Worm (Caenorhabditis elegans) whole organism, late embryonic: ENCODE results near the gene znf-593.

Experiments used
- C08G9.2 ChIP-seq: sonication (generic microtip); optimal IDR thresholded peaks from 2 replicates; lab custom pipeline; 2016; ENCODE audit warnings: mild to moderate bottlenecking, missing genetic modification characterization, moderate library complexity, missing compliant biosample characterization
- C38D4.7 ChIP-seq: fragments of 200-800 bp; sonication (Bioruptor generic); optimal IDR thresholded peaks from 2 replicates; lab custom pipeline; 2018; ENCODE audit warnings: mild to moderate bottlenecking, missing genetic modification characterization, moderate library complexity, missing compliant biosample characterization
- F13H6.1 ChIP-seq: sonication (generic microtip); optimal IDR thresholded peaks from 2 replicates; lab custom pipeline; 2016; ENCODE audit warnings: missing genetic modification characterization, missing compliant biosample characterization
- K02D7.2 ChIP-seq: sonication (generic microtip); optimal IDR thresholded peaks from 2 replicates; lab custom pipeline; 2017; ENCODE audit warnings: mild to moderate bottlenecking, missing genetic modification characterization, missing compliant biosample characterization
- T23F11.4 ChIP-seq: fragments of 200-800 bp; sonication (Bioruptor generic); optimal IDR thresholded peaks from 2 replicates; lab custom pipeline; 2018; ENCODE audit warnings: mild to moderate bottlenecking, missing genetic modification characterization, missing compliant biosample characterization
- ceh-18 ChIP-seq: sonication (generic microtip); optimal IDR thresholded peaks from 2 replicates; lab custom pipeline; 2016; ENCODE audit warnings: missing genetic modification characterization, missing compliant biosample characterization
- ceh-19 ChIP-seq: fragments of 200-800 bp; sonication (Bioruptor generic); optimal IDR thresholded peaks from 2 replicates; lab custom pipeline; 2018; ENCODE audit warnings: mild to moderate bottlenecking, missing genetic modification characterization, missing compliant biosample characterization
- ceh-22 ChIP-seq: sonication (generic microtip); optimal IDR thresholded peaks from 2 replicates; lab custom pipeline; 2017; ENCODE audit warnings: missing biosample characterization, missing genetic modification characterization
- ceh-30 ChIP-seq: fragments of 150-350 bp; optimal IDR thresholded peaks from 2 replicates; lab custom pipeline; 2014; ENCODE audit warnings: missing biosample characterization, missing genetic modification characterization
- ceh-34 ChIP-seq: sonication (generic microtip); optimal IDR thresholded peaks from 2 replicates; lab custom pipeline; 2016; ENCODE audit warnings: mild to moderate bottlenecking, missing genetic modification characterization, missing compliant biosample characterization
- ceh-45 ChIP-seq: fragments of 200-800 bp; sonication (Bioruptor generic); IDR thresholded peaks from 2 replicates; pipeline ENCODE4 v1.3.6; 2022; ENCODE audit warnings: missing genetic modification reagents, missing genetic modification characterization, missing compliant biosample characterization
- ceh-48 ChIP-seq: sonication (generic microtip); optimal IDR thresholded peaks from 2 replicates; lab custom pipeline; 2016; ENCODE audit warnings: missing genetic modification characterization, inconsistent platforms, missing compliant biosample characterization
- ceh-6 ChIP-seq: fragments of 200-800 bp; sonication (Bioruptor generic); optimal IDR thresholded peaks from 2 replicates; lab custom pipeline; 2018; ENCODE audit warnings: mild to moderate bottlenecking, missing genetic modification characterization, missing compliant biosample characterization
- che-1 ChIP-seq: sonication (generic microtip); optimal IDR thresholded peaks from 2 replicates; lab custom pipeline; 2016; ENCODE audit warnings: mild to moderate bottlenecking, missing genetic modification characterization, missing compliant biosample characterization
- dve-1 ChIP-seq: sonication (generic microtip); optimal IDR thresholded peaks from 2 replicates; lab custom pipeline; 2017; ENCODE audit warnings: antibody characterized with exemption, mild to moderate bottlenecking, missing genetic modification characterization, missing compliant biosample characterization
- elt-2 ChIP-seq: sonication (generic microtip); optimal IDR thresholded peaks from 2 replicates; lab custom pipeline; 2016; ENCODE audit warnings: missing genetic modification reagents, missing genetic modification characterization, missing compliant biosample characterization
- elt-4 ChIP-seq: sonication (generic microtip); optimal IDR thresholded peaks from 2 replicates; lab custom pipeline; 2016; ENCODE audit warnings: missing genetic modification characterization, missing compliant biosample characterization
- eyg-1 ChIP-seq: sonication (generic microtip); optimal IDR thresholded peaks from 2 replicates; lab custom pipeline; 2016; ENCODE audit warnings: missing genotype, missing genetic modification characterization, missing compliant biosample characterization
- fax-1 ChIP-seq: sonication (generic microtip); optimal IDR thresholded peaks from 2 replicates; lab custom pipeline; 2016; ENCODE audit warnings: missing genotype, missing genetic modification characterization, missing compliant biosample characterization
- fkh-6 ChIP-seq: sonication (generic microtip); optimal IDR thresholded peaks from 2 replicates; lab custom pipeline; 2016; ENCODE audit warnings: missing genetic modification characterization, missing compliant biosample characterization
- gmeb-2 ChIP-seq: sonication (generic microtip); optimal IDR thresholded peaks from 2 replicates; lab custom pipeline; 2016; ENCODE audit warnings: missing genetic modification characterization, inconsistent platforms, missing compliant biosample characterization
- hlh-13 ChIP-seq: fragments of 200-800 bp; sonication (Bioruptor generic); optimal IDR thresholded peaks from 2 replicates; lab custom pipeline; 2018; ENCODE audit warnings: mild to moderate bottlenecking, missing genetic modification characterization, missing compliant biosample characterization
- hlh-15 ChIP-seq: sonication (generic microtip); optimal IDR thresholded peaks from 2 replicates; lab custom pipeline; 2016; ENCODE audit warnings: missing genetic modification characterization, missing compliant biosample characterization
- hlh-8 ChIP-seq: sonication (generic microtip); optimal IDR thresholded peaks from 2 replicates; lab custom pipeline; 2016; ENCODE audit warnings: missing genotype, missing genetic modification characterization, missing compliant biosample characterization
- madf-2 ChIP-seq: sonication (generic microtip); optimal IDR thresholded peaks from 2 replicates; lab custom pipeline; 2017; ENCODE audit warnings: missing genetic modification characterization, missing compliant biosample characterization
- mec-3 ChIP-seq: sonication (generic microtip); optimal IDR thresholded peaks from 2 replicates; lab custom pipeline; 2016; ENCODE audit warnings: borderline replicate concordance, missing genetic modification characterization, missing compliant biosample characterization
- nfya-1 ChIP-seq: sonication (generic microtip); optimal IDR thresholded peaks from 2 replicates; lab custom pipeline; 2017; ENCODE audit warnings: missing genetic modification characterization, mild to moderate bottlenecking, missing compliant biosample characterization, antibody characterized with exemption, moderate library complexity
- nhr-232 ChIP-seq: sonication (generic microtip); optimal IDR thresholded peaks from 2 replicates; lab custom pipeline; 2016; ENCODE audit warnings: missing genetic modification characterization, missing compliant biosample characterization
- odd-2 ChIP-seq: sonication (generic microtip); optimal IDR thresholded peaks from 2 replicates; lab custom pipeline; 2017; ENCODE audit warnings: antibody characterized with exemption, mild to moderate bottlenecking, missing genetic modification characterization, missing compliant biosample characterization
- pat-9 ChIP-seq: fragments of 200-800 bp; sonication (Bioruptor generic); optimal IDR thresholded peaks from 2 replicates; lab custom pipeline; 2018; ENCODE audit warnings: mild to moderate bottlenecking, missing genetic modification characterization, moderate library complexity, missing compliant biosample characterization
- pha-2 ChIP-seq: sonication (generic microtip); optimal IDR thresholded peaks from 2 replicates; lab custom pipeline; 2017; ENCODE audit warnings: mild to moderate bottlenecking, missing genetic modification characterization, missing compliant biosample characterization
- pqm-1 ChIP-seq: sonication (generic microtip); optimal IDR thresholded peaks from 2 replicates; lab custom pipeline; 2016; ENCODE audit warnings: missing genetic modification characterization, missing compliant biosample characterization
- pros-1 ChIP-seq: fragments of 150-350 bp; optimal IDR thresholded peaks from 2 replicates; lab custom pipeline; 2014; ENCODE audit warnings: missing biosample characterization, missing genetic modification reagents, missing genetic modification characterization
- ref-2 ChIP-seq: sonication (generic microtip); optimal IDR thresholded peaks from 2 replicates; lab custom pipeline; 2016; ENCODE audit warnings: missing genetic modification characterization, missing compliant biosample characterization
- rnt-1 ChIP-seq: sonication (generic microtip); optimal IDR thresholded peaks from 2 replicates; lab custom pipeline; 2016; ENCODE audit warnings: missing genetic modification characterization, missing compliant biosample characterization
- sox-4 ChIP-seq: sonication (generic microtip); optimal IDR thresholded peaks from 2 replicates; lab custom pipeline; 2017; ENCODE audit warnings: mild to moderate bottlenecking, missing genetic modification characterization, inconsistent platforms, missing compliant biosample characterization
- tbx-7 ChIP-seq: sonication (generic microtip); optimal IDR thresholded peaks from 2 replicates; lab custom pipeline; 2016; ENCODE audit warnings: missing genotype, missing genetic modification characterization, missing compliant biosample characterization
- ttx-3 ChIP-seq: sonication (generic microtip); optimal IDR thresholded peaks from 2 replicates; lab custom pipeline; 2016; ENCODE audit warnings: missing genetic modification reagents, missing genetic modification characterization, missing compliant biosample characterization
- unc-3 ChIP-seq, 2 experiments: fragments of 200-800 bp in 1 of 2; sonication (Bioruptor generic) in 1 of 2; sonication (generic microtip) in 1 of 2; conservative IDR thresholded peaks in 1 of 2; optimal IDR thresholded peaks in 1 of 2; 2 replicates each; pipeline versions ENCODE4 v1.3.6 to Lab custom; 2016 to 2022; ENCODE audit warnings: missing compliant biosample characterization in 2 of 2, missing genetic modification characterization in 2 of 2, missing genetic modification reagents in 1 of 2
- unc-42 ChIP-seq: sonication (generic microtip); optimal IDR thresholded peaks from 2 replicates; lab custom pipeline; 2016; ENCODE audit warnings: missing genotype, missing genetic modification characterization, missing compliant biosample characterization
- unc-55 ChIP-seq: sonication (generic microtip); optimal IDR thresholded peaks from 2 replicates; lab custom pipeline; 2017; ENCODE audit warnings: missing biosample characterization, missing genetic modification reagents, missing genetic modification characterization

znf-593 gene

DNA sequence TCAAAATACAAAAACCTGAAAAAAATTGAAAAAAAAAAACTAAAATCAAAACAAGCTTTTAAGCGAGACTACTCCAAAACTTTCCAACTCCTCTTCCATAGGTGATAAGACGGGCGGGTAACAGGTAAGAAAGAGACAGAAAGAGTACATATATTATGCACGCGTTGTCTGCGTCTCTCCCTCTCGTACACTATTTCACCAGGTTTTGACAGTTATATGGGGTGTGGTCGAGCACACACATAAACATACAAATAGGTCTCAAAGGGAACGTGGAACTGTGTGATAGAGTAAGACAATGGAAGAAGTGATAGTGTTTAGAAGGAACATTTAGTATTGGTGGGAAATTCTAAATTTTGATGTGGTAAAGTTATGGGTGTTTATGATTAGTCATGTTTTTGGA lies 37.0 kb downstream of the znf-593 start:
- TF ChIP-seq elt-2: peak; percentile 42
- no peak for TF ChIP-seq dve-1 (tag; lab: Kevin White, UChicago)

DNA sequence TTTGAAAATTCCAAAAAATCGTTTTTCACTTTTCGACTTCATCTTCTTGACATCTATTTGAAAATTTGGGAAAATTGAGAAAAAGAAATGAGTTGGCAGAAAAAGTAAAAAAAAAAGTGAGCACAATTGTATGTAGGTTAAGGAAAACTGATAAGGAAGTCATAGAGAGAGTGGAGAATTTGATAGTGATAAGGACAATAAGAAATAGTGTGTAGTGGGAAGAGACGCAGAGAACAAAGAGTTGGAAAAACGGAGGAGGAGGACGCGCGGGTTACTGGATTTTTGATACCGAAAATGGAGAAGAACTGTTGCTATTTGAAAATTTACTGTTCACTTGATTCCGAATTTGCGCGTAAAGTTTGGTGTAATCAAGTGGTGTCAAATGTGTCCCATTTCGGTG lies 39.8 kb downstream of the znf-593 start, which contains the start of gene Y56A3A.6:
TSS of gene Y56A3A.6 (minus strand) at position 53 of the 400 bp plus-strand sequence.
- peak; percentile 79 for TF ChIP-seq elt-2
- no peak for TF ChIP-seq nhr-232 (tag; lab: Kevin White, UChicago)

DNA sequence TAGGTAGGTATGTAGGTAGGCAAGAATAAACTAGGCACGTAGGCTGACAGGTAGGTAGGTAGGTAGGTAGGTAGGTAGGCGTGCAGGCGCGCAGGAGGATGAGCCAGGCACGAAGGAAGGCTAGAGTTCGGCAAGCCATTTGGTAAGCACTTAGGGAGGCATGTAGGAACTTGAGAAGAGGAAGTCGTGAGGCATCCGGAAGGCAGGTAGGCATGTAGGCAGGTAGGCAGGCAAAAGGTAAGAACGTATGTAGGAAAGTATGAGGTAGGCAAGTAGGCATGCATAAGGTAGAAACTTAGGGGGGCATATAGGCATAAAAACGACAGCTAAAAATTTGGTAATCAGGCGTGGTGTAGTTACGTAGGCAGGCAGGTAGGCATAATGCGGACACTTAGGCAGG lies 42.4 kb downstream of the znf-593 start:
- no peak for TF ChIP-seq ceh-48
- no peak for TF ChIP-seq ceh-30 (tag; lab: Kevin White, UChicago)
- TF ChIP-seq pros-1: no peak
- TF ChIP-seq F13H6.1 (tag; lab: Kevin White, UChicago): no peak
- TF ChIP-seq elt-4 (tag; lab: Kevin White, UChicago): peak; percentile 32

DNA sequence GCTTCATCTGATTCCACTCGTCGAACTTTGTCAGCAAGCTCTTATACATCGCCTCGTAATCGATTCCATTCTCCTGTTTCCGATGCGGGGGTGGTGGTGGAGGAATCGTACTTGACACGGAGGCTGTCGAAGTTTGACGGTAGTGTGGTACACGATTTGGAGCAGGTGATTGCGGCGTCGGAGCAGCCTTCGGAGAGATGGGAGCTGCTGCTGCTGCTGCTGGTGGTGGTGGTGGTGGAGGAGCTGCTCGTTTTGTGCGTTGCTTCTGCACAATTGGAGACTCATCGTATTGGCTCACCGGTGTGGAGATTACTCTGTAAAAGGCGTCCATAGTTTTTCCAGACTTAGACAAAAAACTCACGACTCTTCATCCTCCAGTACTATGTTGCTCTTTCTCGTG lies 44.3 kb downstream of the znf-593 start:
- TF ChIP-seq unc-55 (GFP tag; lab: Kevin White, UChicago) (no peak), hlh-8 (tag; lab: Kevin White, UChicago) (no peak), rnt-1 (no peak), ceh-22 (tag; lab: Kevin White, UChicago) (no peak), pat-9 (tag; lab: Kevin White, UChicago) (no peak), T23F11.4 (GFP tag; lab: Kevin White, UChicago) (no peak), sox-4 (tag; lab: Kevin White, UChicago) (no peak), unc-3 (GFP tag; conservative IDR thresholded peaks at IDR 0.05; lab: Robert Waterston, UW) (no peak), unc-3 (tag; optimal IDR thresholded peaks at IDR 0.05; lab: Kevin White, UChicago) (no peak), ceh-45 (no peak), hlh-13 (GFP tag; lab: Kevin White, UChicago) (no peak)

DNA sequence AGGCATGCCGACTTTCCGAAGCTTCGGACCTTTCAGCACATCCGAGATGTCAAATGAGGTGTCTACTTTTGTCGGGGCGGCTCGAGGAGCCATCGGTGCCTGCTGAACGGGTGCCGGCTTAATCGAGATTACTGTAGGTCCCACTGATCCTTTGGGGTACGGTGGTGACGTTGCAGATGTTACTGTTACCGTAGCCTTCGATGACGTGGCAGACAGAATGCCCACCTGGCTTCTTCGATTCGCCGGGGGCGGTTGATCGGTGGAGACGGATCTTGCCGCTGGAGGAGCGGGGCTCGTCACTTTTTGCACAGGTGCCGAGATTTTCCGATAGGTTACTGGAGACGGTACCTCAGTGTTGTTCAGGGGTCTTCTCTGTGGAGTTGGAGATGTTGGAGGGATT lies 46.9 kb downstream of the znf-593 start:
- TF ChIP-seq C08G9.2 (tag; lab: Kevin White, UChicago): peak; percentile 0
- TF ChIP-seq pha-2 (tag; lab: Kevin White, UChicago): no peak

DNA sequence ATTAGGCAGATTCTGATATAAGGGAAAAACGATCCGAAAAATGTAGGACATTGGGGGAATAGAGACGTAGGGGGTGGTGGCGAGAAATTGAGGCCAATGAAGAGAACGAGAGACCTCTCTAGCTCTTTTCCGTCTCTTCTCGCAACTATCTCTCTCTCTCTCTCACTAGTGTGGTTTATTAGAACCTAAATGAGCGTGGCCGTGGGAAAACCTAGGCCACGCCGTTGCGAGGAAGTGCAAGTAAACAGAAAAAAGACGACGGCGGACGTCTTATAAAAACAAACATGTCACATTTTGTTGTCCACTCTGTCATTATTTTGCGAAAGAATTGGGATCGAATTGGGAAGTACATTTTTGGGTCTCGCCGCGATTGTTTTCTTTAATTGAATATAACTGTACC lies 48.5 kb downstream of the znf-593 start:
- TF ChIP-seq hlh-13 (GFP tag; lab: Kevin White, UChicago): no peak
- peak; percentile 68 for TF ChIP-seq ceh-18 (tag; lab: Kevin White, UChicago)
- peak; percentile 63 for TF ChIP-seq ref-2 (tag; lab: Kevin White, UChicago)
- peak; percentile 40 for TF ChIP-seq madf-2 (tag; lab: Kevin White, UChicago)
- peak; percentile 55 for TF ChIP-seq ceh-34 (tag; lab: Kevin White, UChicago)
- no peak for TF ChIP-seq T23F11.4 (GFP tag; lab: Kevin White, UChicago)
- TF ChIP-seq gmeb-2 (tag; lab: Kevin White, UChicago): peak; percentile 47
- TF ChIP-seq ceh-22 (tag; lab: Kevin White, UChicago): no peak
- TF ChIP-seq fax-1 (tag; lab: Kevin White, UChicago): peak; percentile 60
- no peak for TF ChIP-seq K02D7.2
- TF ChIP-seq sox-4 (tag; lab: Kevin White, UChicago): no peak
- TF ChIP-seq ceh-6 (GFP tag; lab: Kevin White, UChicago): no peak
- TF ChIP-seq ceh-48: no peak
- TF ChIP-seq odd-2: no peak
- no peak for TF ChIP-seq che-1 (tag; lab: Kevin White, UChicago)
- peak; percentile 90 for TF ChIP-seq nfya-1 (tag; lab: Kevin White, UChicago)
- TF ChIP-seq unc-3 (GFP tag; conservative IDR thresholded peaks at IDR 0.05; lab: Robert Waterston, UW): no peak
- no peak for TF ChIP-seq unc-3 (tag; optimal IDR thresholded peaks at IDR 0.05; lab: Kevin White, UChicago)
- TF ChIP-seq ttx-3 (tag; lab: Kevin White, UChicago): no peak
- peak; percentile 41 for TF ChIP-seq pqm-1 (tag; lab: Kevin White, UChicago)
- TF ChIP-seq rnt-1: peak; percentile 95
- peak; percentile 82 for TF ChIP-seq unc-42 (tag; lab: Kevin White, UChicago)
- no peak for TF ChIP-seq fkh-6 (tag; lab: Kevin White, UChicago)
- TF ChIP-seq ceh-19 (GFP tag; lab: Kevin White, UChicago): peak; percentile 49
- peak; percentile 15 for TF ChIP-seq hlh-15 (tag; lab: Kevin White, UChicago)
- peak; percentile 12 for TF ChIP-seq C38D4.7
- peak; percentile 56 for TF ChIP-seq pha-2 (tag; lab: Kevin White, UChicago)
- TF ChIP-seq eyg-1 (tag; lab: Kevin White, UChicago): peak; percentile 45
- no peak for TF ChIP-seq ceh-30 (tag; lab: Kevin White, UChicago)
- no peak for TF ChIP-seq nhr-232 (tag; lab: Kevin White, UChicago)
- TF ChIP-seq mec-3 (tag; lab: Kevin White, UChicago): peak; percentile 62
- TF ChIP-seq tbx-7: peak; percentile 69
